Worm (Caenorhabditis elegans): Measurements from ENCODE around the gene sru-40.

The sru-40 gene

ce11 chrV:9803176-9803575 is 30.6 kb downstream of the sru-40 start, which contains the start of gene sru-39:
Gene sru-39, plus strand, starts transcription at chrV:9803476.
- TF ChIP-seq efl-1 (optimal IDR thresholded peaks at IDR 0.05) (no peak), efl-1 (GFP tag; optimal IDR thresholded peaks at IDR 0.05 in 1 of 2) (peak in 1 of 2 experiments; percentile 72), hlh-4 (tag; optimal IDR thresholded peaks at IDR 0.05) (no peak)

ce11 chrV:9801965-9802364 is 31.8 kb downstream of the sru-40 start, which contains the start of gene F46B6.10:
Gene F46B6.10, minus strand, starts transcription at chrV:9802065.
- TF ChIP-seq rnt-1 (tag; optimal IDR thresholded peaks at IDR 0.05) (no peak), unc-130 (tag; optimal IDR thresholded peaks at IDR 0.05) (no peak), nhr-84 (tag; optimal IDR thresholded peaks at IDR 0.05) (no peak), dpl-1 (GFP tag; optimal IDR thresholded peaks at IDR 0.05) (no peak), vab-15 (tag; optimal IDR thresholded peaks at IDR 0.05) (no peak), lin-14 (GFP tag; optimal IDR thresholded peaks at IDR 0.05) (no peak), ceh-8 (GFP tag; optimal IDR thresholded peaks at IDR 0.05) (no peak), lin-13 (GFP tag; optimal IDR thresholded peaks at IDR 0.05) (no peak), fkh-4 (tag; optimal IDR thresholded peaks at IDR 0.05; ENCODE audit: borderline replicate concordance) (no peak), nhr-19 (GFP tag; conservative IDR thresholded peaks at IDR 0.05) (no peak), sptf-1 (tag; optimal IDR thresholded peaks at IDR 0.05) (no peak), mep-1 (tag; optimal IDR thresholded peaks at IDR 0.05) (no peak)

ce11 chrV:9799076-9799475 is 34.7 kb downstream of the sru-40 start, which contains the start of gene F46B6.13:
Gene F46B6.13, minus strand, starts transcription at chrV:9799176.
- TF ChIP-seq lin-15B (tag; optimal IDR thresholded peaks at IDR 0.05) (no peak), ces-1 (GFP tag; optimal IDR thresholded peaks at IDR 0.05) (no peak), mef-2 (tag; optimal IDR thresholded peaks at IDR 0.05) (no peak), fkh-8 (tag; optimal IDR thresholded peaks at IDR 0.05) (no peak), hlh-17 (GFP tag; optimal IDR thresholded peaks at IDR 0.05; ENCODE audit: borderline replicate concordance) (no peak), unc-62 (GFP tag; optimal IDR thresholded peaks at IDR 0.05) (no peak), aly-2 (tag; optimal IDR thresholded peaks at IDR 0.05) (no peak), mab-9 (GFP tag; IDR thresholded peaks at IDR 0.05) (no peak), ztf-11 (tag; optimal IDR thresholded peaks at IDR 0.05) (no peak)

- peak; percentile 34 for TF ChIP-seq fkh-4 (tag; optimal IDR thresholded peaks at IDR 0.05; ENCODE audit: borderline replicate concordance)
- TF ChIP-seq fkh-8 (tag; optimal IDR thresholded peaks at IDR 0.05): no peak
- no peak for TF ChIP-seq skn-1 (tag; optimal IDR thresholded peaks at IDR 0.05)
- no peak for TF ChIP-seq ztf-4 (tag; optimal IDR thresholded peaks at IDR 0.05)
- TF ChIP-seq efl-1 (optimal IDR thresholded peaks at IDR 0.05): no peak
- TF ChIP-seq efl-1 (GFP tag; optimal IDR thresholded peaks at IDR 0.05 in 1 of 2): peak in 1 of 2 experiments; percentile 51
- TF ChIP-seq swsn-7 (tag; optimal IDR thresholded peaks at IDR 0.05): no peak
- TF ChIP-seq nhr-85 (tag): no peak
- TF ChIP-seq dsc-1 (tag; optimal IDR thresholded peaks at IDR 0.05): peak; percentile 87
- TF ChIP-seq ztf-11 (tag; optimal IDR thresholded peaks at IDR 0.05): no peak
Measured at ce11 chrV:9798212-9798611, 35.6 kb downstream of the sru-40 start.

ce11 chrV:9796562-9796961 is 37.2 kb downstream of the sru-40 start, which contains the start of gene F46B6.9:
Gene F46B6.9, plus strand, starts transcription at chrV:9796862.
- TF ChIP-seq mef-2 (tag; optimal IDR thresholded peaks at IDR 0.05): no peak
- no peak for TF ChIP-seq sptf-1 (tag; optimal IDR thresholded peaks at IDR 0.05)
- TF ChIP-seq tbx-2 (tag; optimal IDR thresholded peaks at IDR 0.05): no peak
- no peak for TF ChIP-seq unc-130 (tag; optimal IDR thresholded peaks at IDR 0.05)
- TF ChIP-seq blmp-1 (tag; optimal IDR thresholded peaks at IDR 0.05): no peak
- TF ChIP-seq fkh-4 (tag; optimal IDR thresholded peaks at IDR 0.05; ENCODE audit: borderline replicate concordance): no peak
- no peak for TF ChIP-seq ceh-90 (tag; optimal IDR thresholded peaks at IDR 0.05)
- no peak for TF ChIP-seq egl-27 (tag; optimal IDR thresholded peaks at IDR 0.05)
- TF ChIP-seq isw-1 (GFP tag; IDR thresholded peaks at IDR 0.05): no peak
- no peak for TF ChIP-seq ets-5 (GFP tag; IDR thresholded peaks at IDR 0.05)
- TF ChIP-seq zag-1 (tag; optimal IDR thresholded peaks at IDR 0.05): no peak
- no peak for TF ChIP-seq unc-30 (tag; optimal IDR thresholded peaks at IDR 0.05)
- no peak for TF ChIP-seq ztf-4 (tag; optimal IDR thresholded peaks at IDR 0.05)
- TF ChIP-seq snu-23 (GFP tag; optimal IDR thresholded peaks at IDR 0.05): no peak
- no peak for TF ChIP-seq dsc-1 (tag; optimal IDR thresholded peaks at IDR 0.05)
